Worm (Caenorhabditis elegans) whole organism, L4/young adult: ENCODE results near the gene C16C8.8.
"Not testable (repeated sequence)": the region's sequence is repeated elsewhere in the genome, so short reads cannot be mapped to it uniquely, and the experiment has no call there.

Source experiments
- W03F9.2 ChIP-seq: fragments of 150-350 bp; optimal IDR thresholded peaks from 2 replicates; lab custom pipeline; 2014; ENCODE audit warnings: missing biosample characterization, missing genetic modification characterization
- dao-5 ChIP-seq: sonication (generic microtip); optimal IDR thresholded peaks from 2 replicates; lab custom pipeline; 2016; ENCODE audit warnings: missing genotype, missing genetic modification characterization, moderate library complexity, missing compliant biosample characterization
- him-1 ChIP-seq: sonication (generic microtip); optimal IDR thresholded peaks from 2 replicates; lab custom pipeline; 2016; ENCODE audit warnings: missing genotype, missing genetic modification reagents, missing genetic modification characterization, missing compliant biosample characterization

Gene C16C8.8

ce11 chrII:3470549-3470948 is 9.1 kb upstream of the C16C8.8 start, which contains the start of gene Y49F6B.20:
Gene Y49F6B.20, minus strand, starts transcription at chrII:3470649.
- TF ChIP-seq W03F9.2 (tag; lab: Kevin White, UChicago) (no peak), him-1 (tag; lab: Kevin White, UChicago) (no peak), dao-5 (tag; lab: Kevin White, UChicago) (no peak)

ce11 chrII:3464580-3464979 is 3.1 kb upstream of the C16C8.8 start, which contains the start of gene C16C8.10:
Gene C16C8.10, minus strand, starts transcription at chrII:3464680.
- TF ChIP-seq dao-5, him-1, W03F9.2 (tag; lab: Kevin White, UChicago): not testable (repeated sequence)

- no peak for TF ChIP-seq W03F9.2 (tag; lab: Kevin White, UChicago)
- no peak for TF ChIP-seq dao-5 (tag; lab: Kevin White, UChicago)
- TF ChIP-seq him-1 (tag; lab: Kevin White, UChicago) = no peak
Measured at ce11 chrII:3463097-3463496, 1.6 kb upstream of the C16C8.8 start, which contains the start of gene C16C8.9. Gene C16C8.9, minus strand, starts transcription at chrII:3463197.

DNA sequence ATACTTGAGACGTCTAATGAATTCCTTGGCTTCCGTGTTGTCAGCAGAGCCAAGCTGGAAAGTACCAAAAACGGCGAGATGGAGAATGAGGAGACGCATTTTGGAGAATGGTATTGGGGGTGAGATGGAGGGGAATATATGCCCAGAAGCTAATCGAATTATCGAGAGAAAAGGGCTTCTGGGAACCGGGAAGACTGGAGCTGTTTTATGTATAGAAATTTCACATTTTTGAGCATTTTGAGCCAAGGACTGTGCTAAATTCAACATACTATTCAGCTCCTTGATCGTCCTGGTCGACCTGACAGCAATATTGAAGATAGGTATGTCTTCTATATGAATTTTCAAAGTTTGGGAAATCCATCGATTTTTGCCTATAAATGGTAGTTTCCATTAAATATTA is 1.4 kb downstream of the C16C8.8 start, which contains the start of gene C16C8.7:
TSS of gene C16C8.7 (minus strand) at position 101 of the 400 bp plus-strand sequence.
- TF ChIP-seq him-1 (tag; lab: Kevin White, UChicago) (no peak), W03F9.2 (tag; lab: Kevin White, UChicago) (no peak), dao-5 (tag; lab: Kevin White, UChicago) (no peak)

- no peak for TF ChIP-seq dao-5 (tag; lab: Kevin White, UChicago)
- TF ChIP-seq him-1 (tag; lab: Kevin White, UChicago) = no peak
- no peak for TF ChIP-seq W03F9.2 (tag; lab: Kevin White, UChicago)
Measured at ce11 chrII:3459199-3459598, 2.3 kb downstream of the C16C8.8 start.

DNA sequence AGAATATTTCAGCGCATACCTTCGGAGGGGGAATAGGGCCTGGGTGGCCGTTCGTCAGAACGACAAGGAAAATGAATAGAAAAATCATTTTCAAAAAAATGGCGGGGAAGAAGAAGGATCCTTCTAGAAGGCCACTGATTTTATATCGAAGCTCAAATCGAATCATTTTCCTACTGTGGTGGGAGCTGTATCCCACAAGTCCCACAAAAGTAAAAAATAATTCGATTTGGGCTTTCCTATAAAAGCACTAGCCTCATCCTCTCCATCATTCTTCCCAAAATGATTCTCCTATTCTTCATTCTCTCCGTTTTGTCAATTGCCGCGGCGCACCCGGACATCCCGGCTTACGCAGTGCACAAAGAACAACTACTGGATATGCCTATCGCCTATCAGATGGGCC is 3.3 kb downstream of the C16C8.8 start, which contains the start of the genes C16C8.26 and C16C8.19:
TSS of gene C16C8.26 (minus strand) at position 101 of the 400 bp plus-strand sequence.
TSS of gene C16C8.19 (plus strand) at position 279 of the 400 bp plus-strand sequence.
- TF ChIP-seq W03F9.2 (tag; lab: Kevin White, UChicago) (no peak), dao-5 (tag; lab: Kevin White, UChicago) (no peak), him-1 (tag; lab: Kevin White, UChicago) (no peak)

- TF ChIP-seq W03F9.2 (tag; lab: Kevin White, UChicago) (no peak), him-1 (tag; lab: Kevin White, UChicago) (no peak), dao-5 (tag; lab: Kevin White, UChicago) (no peak)
Measured at ce11 chrII:3453521-3453920, 8.0 kb downstream of the C16C8.8 start, which contains the start of gene C16C8.11. Gene C16C8.11, plus strand, starts transcription at chrII:3453708.

ce11 chrII:3452421-3452820 is 9.1 kb downstream of the C16C8.8 start, which contains the start of gene C16C8.12:
Gene C16C8.12, plus strand, starts transcription at chrII:3452721.
- no peak for TF ChIP-seq dao-5 (tag; lab: Kevin White, UChicago)
- no peak for TF ChIP-seq W03F9.2 (tag; lab: Kevin White, UChicago)
- TF ChIP-seq him-1 (tag; lab: Kevin White, UChicago) = no peak

- not testable (repeated sequence) for TF ChIP-seq W03F9.2, him-1, dao-5 (tag; lab: Kevin White, UChicago)
Measured at ce11 chrII:3449514-3449913, 12.0 kb downstream of the C16C8.8 start, which contains the start of gene C16C8.14. Gene C16C8.14, plus strand, starts transcription at chrII:3449814.

ce11 chrII:3448776-3449280 is 12.7 kb downstream of the C16C8.8 start, which contains the start of gene C16C8.25:
Gene C16C8.25, plus strand, starts transcription at chrII:3449230.
- TF ChIP-seq him-1 (tag; lab: Kevin White, UChicago) (no peak), W03F9.2 (tag; lab: Kevin White, UChicago) (no peak), dao-5 (tag; lab: Kevin White, UChicago) (no peak)

ce11 chrII:3447906-3448305 is 13.6 kb downstream of the C16C8.8 start, which contains the start of gene C16C8.21:
Gene C16C8.21, plus strand, starts transcription at chrII:3448206.
- TF ChIP-seq him-1 (tag; lab: Kevin White, UChicago) (no peak), dao-5 (tag; lab: Kevin White, UChicago) (no peak), W03F9.2 (tag; lab: Kevin White, UChicago) (no peak)

ce11 chrII:3446647-3447046 is 14.8 kb downstream of the C16C8.8 start, which contains the start of the genes C16C8.20 and gldi-6:
Gene C16C8.20, plus strand, starts transcription at chrII:3446947.
Gene gldi-6, plus strand, starts transcription at chrII:3446947.
- TF ChIP-seq him-1 (tag; lab: Kevin White, UChicago) (no peak), W03F9.2 (tag; lab: Kevin White, UChicago) (no peak)

DNA sequence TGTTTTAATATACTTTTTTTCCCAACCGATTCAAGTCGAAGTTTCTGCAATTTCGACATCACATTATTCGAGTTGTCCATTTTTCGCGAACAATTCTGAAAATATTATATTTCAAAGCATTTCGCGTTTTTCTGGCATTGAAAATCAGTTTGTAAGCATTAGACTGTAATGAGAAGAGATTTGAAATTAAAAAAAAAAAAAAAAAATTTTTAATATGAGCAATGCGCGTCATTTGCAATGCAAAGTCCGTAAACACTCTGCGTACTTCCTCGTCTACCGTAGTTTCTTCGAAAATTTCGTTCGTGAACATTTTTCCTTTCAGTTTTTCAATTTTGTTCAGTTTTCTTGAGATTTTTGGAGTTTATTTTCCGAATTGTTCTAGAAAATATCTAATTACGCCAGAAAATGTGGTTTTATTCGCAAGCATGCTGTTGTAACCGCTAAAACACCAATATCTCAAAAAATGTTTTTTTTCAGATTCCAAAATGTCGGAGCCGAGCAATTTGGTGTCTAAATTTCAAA is 16.1 kb downstream of the C16C8.8 start, which contains the start of the genes C16C8.5 and C16C8.16:
TSS of gene C16C8.5 (minus strand) at position 101 of the 522 bp plus-strand sequence.
TSS of gene C16C8.16 (plus strand) at position 472 of the 522 bp plus-strand sequence.
- TF ChIP-seq W03F9.2 (tag; lab: Kevin White, UChicago) (no peak), dao-5 (tag; lab: Kevin White, UChicago) (no peak), him-1 (tag; lab: Kevin White, UChicago) (no peak)
